Worm (Caenorhabditis elegans): Measurements from ENCODE around the gene nhr-285.

DNA sequence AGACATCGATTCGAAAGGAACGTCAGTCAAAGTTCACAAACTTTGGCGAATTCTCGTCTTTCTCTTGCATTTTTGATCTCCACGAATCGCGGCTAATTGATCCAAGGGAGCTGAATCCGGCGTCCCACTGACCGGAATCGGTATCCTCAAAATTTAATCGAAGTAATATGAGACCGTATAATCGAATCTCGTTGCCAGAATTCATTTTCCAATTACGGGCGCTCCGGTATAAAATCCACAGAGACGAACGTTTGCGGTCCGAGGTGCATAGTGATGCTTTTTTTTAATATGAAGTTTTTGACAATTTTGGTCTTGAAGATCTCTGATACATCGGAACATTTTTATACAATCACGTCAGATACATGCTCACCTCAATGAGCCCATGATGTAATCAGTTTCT lies 21.4 kb downstream of the nhr-285 start:
- TF ChIP-seq lsy-27 (tag; optimal IDR thresholded peaks at IDR 0.05; ENCODE audit: borderline replicate concordance, insufficient read depth) (no peak), ama-1 (optimal IDR thresholded peaks at IDR 0.05) (no peak), ama-1 (GFP tag; optimal IDR thresholded peaks at IDR 0.05) (no peak), dpff-1 (tag; optimal IDR thresholded peaks at IDR 0.05) (no peak), unc-130 (GFP tag; optimal IDR thresholded peaks at IDR 0.05) (no peak), snpc-4 (GFP tag; optimal IDR thresholded peaks at IDR 0.05) (no peak), snpc-4 (tag; optimal IDR thresholded peaks at IDR 0.05) (no peak), sdz-38 (tag; optimal IDR thresholded peaks at IDR 0.05) (no peak), rcor-1 (GFP tag; IDR thresholded peaks at IDR 0.05) (no peak), athp-1 (tag; optimal IDR thresholded peaks at IDR 0.05) (no peak)

All from whole organism, young adult.